Fruit fly (Drosophila melanogaster): ENCODE results near the gene CG43221.

dm6 chr2L:17486264-17486663 is 707 bp downstream of the CG43221 start, which contains the start of gene CG43220:
- no peak for TF ChIP-seq fd59A (GFP tag; optimal IDR thresholded peaks at IDR 0.05)
- TF ChIP-seq topi (GFP tag; optimal IDR thresholded peaks at IDR 0.05) = no peak
- TF ChIP-seq Hr38 (GFP tag; optimal IDR thresholded peaks at IDR 0.05) = no peak
- no peak for TF ChIP-seq fd85E (GFP tag; optimal IDR thresholded peaks at IDR 0.05)
- no peak for TF ChIP-seq eg (GFP tag; IDR thresholded peaks at IDR 0.05)
